Fruit fly (Drosophila melanogaster): ENCODE results near the gene CG32832.

dm6 chr2L:16858466-16859007 is 20.6 kb downstream of the CG32832 start, which contains the start of gene CG31809:
- TF ChIP-seq CG8478 (optimal IDR thresholded peaks at IDR 0.05) (no peak), CTCF (optimal IDR thresholded peaks at IDR 0.05) (no peak)
